Worm (Caenorhabditis elegans) whole organism, L4 larva: ENCODE data around the gene F40G12.5.

Experiments used
- aly-2 ChIP-seq: sonication (generic microtip); optimal IDR thresholded peaks from 2 replicates; lab custom pipeline; 2018; ENCODE audit warnings: missing biosample characterization, missing genetic modification characterization
- ama-1 ChIP-seq: fragments of 150-350 bp; optimal IDR thresholded peaks from 2 replicates; lab custom pipeline; 2014; ENCODE audit warnings: inconsistent platforms, mixed read lengths
- ces-1 ChIP-seq: fragments of 150-350 bp; sonication (generic microtip); optimal IDR thresholded peaks from 4 replicates; lab custom pipeline; 2014; ENCODE audit warnings: missing biosample characterization, missing genetic modification reagents, missing genetic modification characterization
- dmd-8 ChIP-seq: fragments of 200-800 bp; sonication (Bioruptor generic); IDR thresholded peaks from 2 replicates; pipeline ENCODE4 v1.3.6; 2022; ENCODE audit warnings: missing genetic modification characterization, missing compliant biosample characterization
- lin-15B ChIP-seq: fragments of 150-350 bp; sonication (generic microtip); optimal IDR thresholded peaks from 3 replicates; lab custom pipeline; 2014; ENCODE audit warnings: missing biosample characterization, missing genetic modification characterization
- nhr-11 ChIP-seq: fragments of 150-350 bp; optimal IDR thresholded peaks from 2 replicates; lab custom pipeline; 2014; ENCODE audit warnings: missing biosample characterization, missing genetic modification characterization
- nhr-111 ChIP-seq: fragments of 200-800 bp; sonication (Bioruptor generic); optimal IDR thresholded peaks from 2 replicates; lab custom pipeline; 2018; ENCODE audit warnings: mild to moderate bottlenecking, missing genetic modification characterization, missing compliant biosample characterization
- nhr-25 ChIP-seq: sonication (generic microtip); optimal IDR thresholded peaks from 2 replicates; lab custom pipeline; 2017; ENCODE audit warnings: missing genetic modification characterization, mild to moderate bottlenecking, missing compliant biosample characterization, antibody characterized with exemption, moderate library complexity, borderline replicate concordance; ENCODE audit not compliant: insufficient read depth
- nhr-28 ChIP-seq: fragments of 150-350 bp; optimal IDR thresholded peaks from 2 replicates; lab custom pipeline; 2014; ENCODE audit warnings: missing biosample characterization, missing genetic modification characterization
- pqm-1 ChIP-seq: sonication (generic microtip); optimal IDR thresholded peaks from 2 replicates; lab custom pipeline; 2017; ENCODE audit warnings: missing biosample characterization, missing genetic modification characterization
- snpc-1.2 ChIP-seq: fragments of 200-800 bp; sonication (Bioruptor generic); IDR thresholded peaks from 2 replicates; pipeline ENCODE4 v1.3.6; 2022; ENCODE audit warnings: missing genetic modification reagents, missing genetic modification characterization, missing compliant biosample characterization
- spr-3 ChIP-seq: fragments of 200-800 bp; sonication (Bioruptor generic); optimal IDR thresholded peaks from 2 replicates; lab custom pipeline; 2018; ENCODE audit warnings: mild to moderate bottlenecking, missing genetic modification characterization, missing compliant biosample characterization
- unc-130 ChIP-seq: sonication (generic microtip); optimal IDR thresholded peaks from 2 replicates; lab custom pipeline; 2016; ENCODE audit warnings: missing genetic modification reagents, missing genetic modification characterization, missing compliant biosample characterization

DNA sequence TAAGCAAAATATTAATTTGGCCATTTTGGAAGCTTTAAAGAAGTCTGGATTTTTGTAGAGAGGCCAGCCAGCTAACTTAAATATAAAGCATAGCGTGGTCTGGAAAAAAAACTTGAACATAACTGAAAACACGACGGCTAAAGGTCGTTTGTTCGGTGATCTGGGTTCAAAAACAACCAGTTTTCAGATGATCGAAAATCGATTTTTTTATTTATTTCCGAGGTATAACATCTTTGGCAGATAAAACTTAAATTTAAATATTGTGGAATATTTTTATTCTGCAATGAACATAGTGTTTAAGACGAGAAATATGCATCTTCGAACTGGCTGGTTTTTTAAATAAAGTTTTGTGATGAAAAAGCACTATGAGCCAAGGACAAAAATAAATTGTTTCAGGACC lies 2.0 kb downstream of the F40G12.5 start, which contains the start of gene F40G12.4:
- TF ChIP-seq spr-3 (GFP tag; lab: Kevin White, UChicago) (no peak), nhr-111 (GFP tag; lab: Kevin White, UChicago) (no peak), aly-2 (tag; lab: Kevin White, UChicago) (no peak), nhr-28 (tag; lab: Kevin White, UChicago) (no peak), nhr-11 (tag; lab: Kevin White, UChicago) (no peak), lin-15B (tag; lab: Kevin White, UChicago) (no peak), dmd-8 (GFP tag; lab: Robert Waterston, UW) (no peak), ces-1 (GFP tag; lab: Kevin White, UChicago) (no peak), nhr-25 (tag; lab: Kevin White, UChicago) (no peak), ama-1 (no peak), snpc-1.2 (no peak), unc-130 (no peak), pqm-1 (tag; lab: Kevin White, UChicago) (no peak)
